Fruit fly (Drosophila melanogaster): Measurements from ENCODE around the gene CG13300.

The CG13300 gene

DNA sequence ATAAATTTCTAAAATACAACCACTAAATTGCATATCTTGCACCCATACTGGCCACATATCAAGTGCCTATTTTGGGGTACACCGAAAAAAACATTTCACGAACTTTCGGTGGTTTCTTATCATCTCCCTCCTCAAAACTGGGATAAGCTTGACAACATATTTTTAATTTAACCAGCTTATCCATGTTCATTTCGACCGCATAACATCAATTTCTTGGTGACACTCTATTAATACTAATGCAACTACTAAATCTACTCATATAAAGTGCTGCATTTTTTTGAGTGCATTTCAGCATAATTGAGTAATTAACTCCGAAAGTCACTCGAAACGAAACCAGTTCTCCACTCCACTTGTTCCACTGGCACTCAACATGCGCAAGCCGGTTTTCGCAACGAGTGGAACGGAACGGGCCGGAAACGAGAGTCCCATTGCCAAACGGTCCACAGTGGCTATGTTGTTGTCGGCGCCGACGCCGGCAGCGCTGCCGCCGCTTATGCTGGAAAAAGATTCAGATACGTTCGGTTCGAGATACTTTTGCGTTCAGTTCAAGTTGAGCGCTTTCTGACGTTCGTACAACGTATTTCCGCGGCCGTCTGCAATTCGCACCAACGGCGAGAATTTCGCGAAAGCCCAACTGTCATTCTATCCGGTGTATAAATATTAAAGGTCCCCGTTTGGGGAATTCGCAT lies 48.0 kb upstream of the CG13300 start, which contains the start of gene CG42747 (continued):
- TF ChIP-seq CG6813 (GFP tag; optimal IDR thresholded peaks at IDR 0.05) (peak; percentile 71), crc (GFP tag; optimal IDR thresholded peaks at IDR 0.05) (peak; percentile 34), Hand (GFP tag; optimal IDR thresholded peaks at IDR 0.05) (no peak), hth (optimal IDR thresholded peaks at IDR 0.05) (no peak), Dad (GFP tag; optimal IDR thresholded peaks at IDR 0.05) (peak; percentile 29), Dfd (GFP tag; optimal IDR thresholded peaks at IDR 0.05) (no peak), CG32772 (GFP tag; IDR thresholded peaks at IDR 0.05) (peak; percentile 50; the same call in 1 of the 2 replicates), CG2129 (GFP tag; IDR thresholded peaks at IDR 0.05; ENCODE audit: partially characterized antibody) (no peak), CG14441 (GFP tag; IDR thresholded peaks at IDR 0.05) (0 out of 2 replicates have a peak, but pooled peaks have one; percentile 30), CG17802 (tag; optimal IDR thresholded peaks at IDR 0.05) (peak; percentile 40), Ptx1 (GFP tag; IDR thresholded peaks at IDR 0.05) (peak; percentile 58), bigmax (GFP tag; optimal IDR thresholded peaks at IDR 0.05) (no peak), CG34422 (GFP tag; IDR thresholded peaks at IDR 0.05) (peak; percentile 71; the same call in 2 of the 3 replicates), fd102C (GFP tag; optimal IDR thresholded peaks at IDR 0.05) (no peak), CG10321 (GFP tag; IDR thresholded peaks at IDR 0.05) (no peak), CG16863 (GFP tag; optimal IDR thresholded peaks at IDR 0.05) (peak; percentile 79), Hsf (GFP tag; optimal IDR thresholded peaks at IDR 0.05) (peak; percentile 68), BEAF-32 (GFP tag; optimal IDR thresholded peaks at IDR 0.05) (no peak), CG12744 (GFP tag; optimal IDR thresholded peaks at IDR 0.05) (no peak), HmgD (GFP tag; optimal IDR thresholded peaks at IDR 0.05) (no peak), prd (optimal IDR thresholded peaks at IDR 0.05) (no peak), prd (GFP tag; IDR thresholded peaks at IDR 0.05) (peak; percentile 68), Blimp-1 (GFP tag; optimal IDR thresholded peaks at IDR 0.05) (peak; percentile 85), CG31441 (GFP tag; IDR thresholded peaks at IDR 0.05) (peak; percentile 89), tll (GFP tag; optimal IDR thresholded peaks at IDR 0.05) (peak in 1 of 2 experiments; percentile 23), CG14667 (GFP tag; IDR thresholded peaks at IDR 0.05) (no peak), CG31388 (GFP tag; optimal IDR thresholded peaks at IDR 0.05) (no peak), sug (tag; optimal IDR thresholded peaks at IDR 0.05) (no peak), CG13624 (GFP tag; optimal IDR thresholded peaks at IDR 0.05) (peak; percentile 37), gce (GFP tag; IDR thresholded peaks at IDR 0.05) (no peak), PHDP (tag; optimal IDR thresholded peaks at IDR 0.05) (peak; percentile 80), gem (tag; optimal IDR thresholded peaks at IDR 0.05) (peak; percentile 92), nerfin-2 (GFP tag; IDR thresholded peaks at IDR 0.05; ENCODE audit: partially characterized antibody) (no peak), Hey (tag; optimal IDR thresholded peaks at IDR 0.05) (no peak), Rx (GFP tag; IDR thresholded peaks at IDR 0.05) (peak; percentile 57), nom (GFP tag; optimal IDR thresholded peaks at IDR 0.05) (peak; percentile 71), tna (GFP tag; IDR thresholded peaks at IDR 0.05; ENCODE audit: partially characterized antibody) (peak; percentile 17; the same call in 1 of the 2 replicates), zfh1 (GFP tag; IDR thresholded peaks at IDR 0.05) (peak; percentile 79), Dp (GFP tag; optimal IDR thresholded peaks at IDR 0.05) (no peak), Eip74EF (GFP tag; optimal IDR thresholded peaks at IDR 0.05) (peak in 1 of 2 experiments; percentile 77), inv (GFP tag; IDR thresholded peaks at IDR 0.05; ENCODE audit: partially characterized antibody) (no peak), CG34224 (GFP tag; IDR thresholded peaks at IDR 0.05; ENCODE audit: partially characterized antibody) (peak; percentile 64), CG11093 (GFP tag; IDR thresholded peaks at IDR 0.05) (peak; percentile 21; the same call in 1 of the 3 replicates), ERR (GFP tag; optimal IDR thresholded peaks at IDR 0.05) (no peak), CoRest (tag; optimal IDR thresholded peaks at IDR 0.05) (peak; percentile 79), CG13123 (GFP tag; optimal IDR thresholded peaks at IDR 0.05) (peak; percentile 31), Kr (GFP tag; optimal IDR thresholded peaks at IDR 0.05) (no peak), Awh (GFP tag; IDR thresholded peaks at IDR 0.05) (peak; percentile 45; the same call in 1 of the 2 replicates), CG10431 (GFP tag; optimal IDR thresholded peaks at IDR 0.05) (no peak)
